Worm (Caenorhabditis elegans) whole organism, mixed stage, embryonic: Measurements from ENCODE around the gene txt-12.

Experiments used
- ceh-39 ChIP-seq: fragments of 150-350 bp; optimal IDR thresholded peaks from 2 replicates; lab custom pipeline; 2014; ENCODE audit warnings: missing biosample characterization, missing genetic modification characterization
- ceh-43 ChIP-seq: fragments of 200-800 bp; sonication (Bioruptor generic); optimal IDR thresholded peaks from 2 replicates; lab custom pipeline; 2018; ENCODE audit warnings: mild to moderate bottlenecking, missing genetic modification characterization, moderate library complexity, missing compliant biosample characterization
- ces-1 ChIP-seq: fragments of 150-350 bp; optimal IDR thresholded peaks from 2 replicates; lab custom pipeline; 2014; ENCODE audit warnings: missing biosample characterization, missing genetic modification reagents, missing genetic modification characterization
- cnd-1 ChIP-seq: fragments of 200-800 bp; sonication (Bioruptor generic); optimal IDR thresholded peaks from 2 replicates; lab custom pipeline; 2018; ENCODE audit warnings: mild to moderate bottlenecking, missing genetic modification characterization, missing compliant biosample characterization
- lin-32 ChIP-seq: fragments of 200-800 bp; sonication (Bioruptor generic); optimal IDR thresholded peaks from 2 replicates; lab custom pipeline; 2018; ENCODE audit warnings: mild to moderate bottlenecking, missing genetic modification characterization, missing compliant biosample characterization
- mab-5 ChIP-seq: fragments of 150-350 bp; optimal IDR thresholded peaks from 2 replicates; lab custom pipeline; 2014; ENCODE audit warnings: missing biosample characterization, missing genetic modification characterization
- nhr-12 ChIP-seq: fragments of 150-350 bp; optimal IDR thresholded peaks from 2 replicates; lab custom pipeline; 2014; ENCODE audit warnings: missing biosample characterization, missing genetic modification characterization
- nhr-237 ChIP-seq: fragments of 150-350 bp; optimal IDR thresholded peaks from 2 replicates; lab custom pipeline; 2014; ENCODE audit warnings: missing biosample characterization, missing genetic modification characterization
- nhr-76 ChIP-seq: sonication (generic microtip); optimal IDR thresholded peaks from 2 replicates; lab custom pipeline; 2017; ENCODE audit warnings: missing biosample characterization, missing genetic modification characterization
- snpc-4 ChIP-seq: fragments of 150-350 bp; optimal IDR thresholded peaks from 2 replicates; lab custom pipeline; 2014; ENCODE audit warnings: missing biosample characterization, missing genetic modification characterization
- unc-39 ChIP-seq: fragments of 150-350 bp; optimal IDR thresholded peaks from 2 replicates; lab custom pipeline; 2014; ENCODE audit warnings: missing biosample characterization, missing genetic modification characterization
- unc-62 ChIP-seq: fragments of 150-350 bp; optimal IDR thresholded peaks from 2 replicates; lab custom pipeline; 2014; ENCODE audit warnings: missing biosample characterization, missing genetic modification reagents, missing genetic modification characterization
- ztf-11 ChIP-seq: fragments of 150-350 bp; optimal IDR thresholded peaks from 2 replicates; lab custom pipeline; 2014; ENCODE audit warnings: missing biosample characterization, missing genetic modification characterization

- TF ChIP-seq ceh-43 (GFP tag; lab: Kevin White, UChicago) (no peak), mab-5 (tag; lab: Kevin White, UChicago) (no peak), snpc-4 (tag; lab: Kevin White, UChicago) (no peak), lin-32 (GFP tag; lab: Kevin White, UChicago) (no peak), ceh-39 (tag; lab: Kevin White, UChicago) (peak; percentile 20), unc-39 (tag; lab: Kevin White, UChicago) (no peak), nhr-12 (tag; lab: Kevin White, UChicago) (no peak), ztf-11 (tag; lab: Kevin White, UChicago) (no peak), nhr-76 (tag; lab: Kevin White, UChicago) (no peak), cnd-1 (tag; lab: Kevin White, UChicago) (no peak), nhr-237 (no peak), ces-1 (GFP tag; lab: Kevin White, UChicago) (peak; percentile 8), unc-62 (no peak)
These were observed 27.6 kb upstream of the txt-12 start, which contains the start of gene C25D7.9 for ce11 chrV:15065068-15065744.
